Fruit fly (Drosophila melanogaster) whole organism, embryonic: Measurements from ENCODE around the gene Arl4.

Experiments used
- CG10654 ChIP-seq: fragments of 200-800 bp; sonication (Bioruptor generic); optimal IDR thresholded peaks from 2 replicates; lab custom pipeline; 2016; ENCODE audit warnings: missing biosample characterization, missing genetic modification characterization
- CG11398 ChIP-seq: fragments of 200-800 bp; sonication (Bioruptor generic); optimal IDR thresholded peaks from 2 replicates; lab custom pipeline; 2016; ENCODE audit warnings: missing biosample characterization, missing genetic modification characterization
- CG11723 ChIP-seq: fragments of 200-800 bp; sonication (Bioruptor generic); optimal IDR thresholded peaks from 2 replicates; lab custom pipeline; 2017; ENCODE audit warnings: missing biosample characterization, mild to moderate bottlenecking, missing genetic modification characterization
- CG14710 ChIP-seq: fragments of 200-800 bp; sonication (Bioruptor generic); optimal IDR thresholded peaks from 3 replicates; lab custom pipeline; 2019; ENCODE audit warnings: missing biosample characterization, mild to moderate bottlenecking, missing genetic modification characterization, moderate library complexity
- CG15696 ChIP-seq: fragments of 200-800 bp; sonication (Bioruptor generic); optimal IDR thresholded peaks from 2 replicates; lab custom pipeline; 2019; ENCODE audit warnings: missing biosample characterization, mild to moderate bottlenecking, missing genetic modification characterization, moderate library complexity
- CG1603 ChIP-seq: fragments of 200-800 bp; sonication (Bioruptor generic); optimal IDR thresholded peaks from 2 replicates; lab custom pipeline; 2019; ENCODE audit warnings: missing biosample characterization, mild to moderate bottlenecking, missing genetic modification characterization, moderate library complexity
- CG17359 ChIP-seq: fragments of 200-800 bp; sonication (Bioruptor generic); optimal IDR thresholded peaks from 3 replicates; lab custom pipeline; 2018; ENCODE audit warnings: missing biosample characterization, mild to moderate bottlenecking, missing genetic modification characterization, moderate library complexity
- CG17802 ChIP-seq: fragments of 200-800 bp; sonication (Bioruptor generic); optimal IDR thresholded peaks from 2 replicates; lab custom pipeline; 2018; ENCODE audit warnings: missing biosample characterization, mild to moderate bottlenecking, missing genetic modification characterization, moderate library complexity
- CG2199 ChIP-seq: fragments of 200-800 bp; sonication (Bioruptor generic); IDR thresholded peaks from 3 replicates; pipeline ENCODE4 v1.3.6; 2022; ENCODE audit warnings: missing biosample characterization, missing genetic modification characterization
- CG2678 ChIP-seq: fragments of 200-800 bp; sonication (Bioruptor generic); optimal IDR thresholded peaks from 3 replicates; lab custom pipeline; 2019; ENCODE audit warnings: missing biosample characterization, mild to moderate bottlenecking, missing genetic modification characterization, moderate library complexity
- CG30020 ChIP-seq: fragments of 200-800 bp; optimal IDR thresholded peaks from 2 replicates; lab custom pipeline; 2019; ENCODE audit warnings: missing biosample characterization, mild to moderate bottlenecking, missing genetic modification characterization, moderate library complexity
- CG3163 ChIP-seq: fragments of 200-800 bp; sonication (Bioruptor generic); optimal IDR thresholded peaks from 3 replicates; lab custom pipeline; 2016; ENCODE audit warnings: missing biosample characterization, missing genetic modification characterization
- CG8290 ChIP-seq, 3 experiments: fragments of 200-800 bp; sonication (Bioruptor generic); optimal IDR thresholded peaks; 2 replicates each; lab custom pipeline; 2016 to 2019; ENCODE audit warnings: missing biosample characterization in 3 of 3, missing genetic modification characterization in 3 of 3, mild to moderate bottlenecking in 2 of 3, moderate library complexity in 1 of 3
- D19A ChIP-seq: fragments of 200-800 bp; optimal IDR thresholded peaks from 3 replicates; lab custom pipeline; 2019; ENCODE audit warnings: missing biosample characterization, mild to moderate bottlenecking, missing genetic modification characterization, moderate library complexity
- Dfd ChIP-seq, 2 experiments: fragments of >200 bp; optimal IDR thresholded peaks; 2 replicates each; lab custom pipeline; 2017; ENCODE audit warnings: missing biosample characterization in 2 of 2, missing genetic modification characterization in 2 of 2
- HLHmδ ChIP-seq: fragments of 200-800 bp; sonication (Bioruptor generic); optimal IDR thresholded peaks from 2 replicates; lab custom pipeline; 2018; ENCODE audit warnings: missing biosample characterization, mild to moderate bottlenecking, missing genetic modification characterization, moderate library complexity
- Hr78 ChIP-seq, 2 experiments: fragments of 200-800 bp in 1 of 2; fragments of >200 bp in 1 of 2; sonication (Bioruptor generic) in 1 of 2; optimal IDR thresholded peaks; 2 replicates each; lab custom pipeline; 2017 to 2019; ENCODE audit warnings: missing biosample characterization in 2 of 2, missing genetic modification characterization in 2 of 2, mild to moderate bottlenecking in 1 of 2, moderate library complexity in 1 of 2
- MESR4 ChIP-seq: fragments of 200-800 bp; sonication (Bioruptor generic); optimal IDR thresholded peaks from 2 replicates; lab custom pipeline; 2018; ENCODE audit warnings: missing biosample characterization, mild to moderate bottlenecking, missing genetic modification characterization, moderate library complexity
- Med ChIP-seq: fragments of 200-800 bp; sonication (Bioruptor generic); peaks from one replicate; lab custom pipeline; 2016; ENCODE audit warnings: missing biosample characterization, missing genetic modification characterization, mild to moderate bottlenecking, inconsistent platforms, moderate library complexity
- NC2α ChIP-seq: fragments of 200-800 bp; sonication (Bioruptor generic); optimal IDR thresholded peaks from 2 replicates; lab custom pipeline; 2016; ENCODE audit warnings: missing biosample characterization, missing genetic modification characterization
- Nf-YA ChIP-seq: fragments of 200-800 bp; sonication (Bioruptor generic); IDR thresholded peaks from 2 replicates; pipeline ENCODE4 v1.3.6; 2022; ENCODE audit warnings: missing biosample characterization, missing genetic modification characterization
- Pdp1 ChIP-seq, 2 experiments: fragments of 200-800 bp; sonication (Bioruptor generic); optimal IDR thresholded peaks; 3 replicates each; lab custom pipeline; 2016; ENCODE audit warnings: missing biosample characterization in 2 of 2, missing genetic modification characterization in 2 of 2, mild to moderate bottlenecking in 1 of 2, moderate library complexity in 1 of 2
- Rfx ChIP-seq: fragments of 200-800 bp; sonication (Bioruptor generic); IDR thresholded peaks from 2 replicates; pipeline ENCODE4 v1.3.6; 2022; ENCODE audit warnings: missing biosample characterization, missing genetic modification characterization
- Trl ChIP-seq, 3 experiments: fragments of >200 bp in 2 of 3; fragments of 200-800 bp in 1 of 3; sonication (Bioruptor generic) in 1 of 3; optimal IDR thresholded peaks; 2 replicates in 1 of 3; 3 replicates in 2 of 3; lab custom pipeline; 2016 to 2017; ENCODE audit warnings: missing biosample characterization in 1 of 3, missing genetic modification characterization in 1 of 3
- bab2 ChIP-seq: fragments of 200-800 bp; sonication (Bioruptor generic); optimal IDR thresholded peaks from 2 replicates; lab custom pipeline; 2016; ENCODE audit warnings: missing biosample characterization, missing genetic modification characterization
- cato ChIP-seq: fragments of 200-800 bp; sonication (Bioruptor generic); optimal IDR thresholded peaks from 2 replicates; lab custom pipeline; 2016; ENCODE audit warnings: missing biosample characterization, missing genetic modification characterization, borderline replicate concordance
- caup ChIP-seq: fragments of 200-800 bp; sonication (Bioruptor generic); optimal IDR thresholded peaks from 3 replicates; lab custom pipeline; 2017; ENCODE audit warnings: missing biosample characterization, mild to moderate bottlenecking, missing genetic modification characterization, moderate library complexity; ENCODE audit not compliant: severe bottlenecking
- dmrt11E ChIP-seq: fragments of 200-800 bp; sonication (Bioruptor generic); optimal IDR thresholded peaks from 3 replicates; lab custom pipeline; 2018; ENCODE audit warnings: missing biosample characterization, mild to moderate bottlenecking, missing genetic modification characterization, moderate library complexity
- gsb ChIP-seq: fragments of 200-800 bp; sonication (Bioruptor generic); IDR thresholded peaks from 2 replicates; pipeline ENCODE4 v1.3.6; 2022; ENCODE audit warnings: missing biosample characterization, missing genetic modification characterization
- insv ChIP-seq, 2 experiments: fragments of 200-800 bp; sonication (Bioruptor generic); optimal IDR thresholded peaks; 3 replicates each; lab custom pipeline; 2016 to 2018; ENCODE audit warnings: missing biosample characterization in 2 of 2, missing genetic modification characterization in 2 of 2
- onecut ChIP-seq: fragments of 200-800 bp; sonication (Bioruptor generic); IDR thresholded peaks from 2 replicates; pipeline ENCODE4 v1.3.6; 2022; ENCODE audit warnings: missing biosample characterization, missing genetic modification characterization
- pfk ChIP-seq: fragments of 200-800 bp; sonication (Bioruptor generic); optimal IDR thresholded peaks from 2 replicates; lab custom pipeline; 2018; ENCODE audit warnings: missing biosample characterization, mild to moderate bottlenecking, missing genetic modification characterization, moderate library complexity
- row ChIP-seq: fragments of 200-800 bp; sonication (Bioruptor generic); IDR thresholded peaks from 3 replicates; pipeline ENCODE4 v1.3.6; 2022; ENCODE audit warnings: missing biosample characterization, missing genetic modification characterization
- sens ChIP-seq: fragments of 200-800 bp; sonication (Bioruptor generic); peaks from one replicate; lab custom pipeline; 2016; ENCODE audit warnings: missing biosample characterization, missing genetic modification characterization
- sisA ChIP-seq: fragments of 200-800 bp; sonication (Bioruptor generic); IDR thresholded peaks from 2 replicates; pipeline ENCODE4 v1.3.6; 2022; ENCODE audit warnings: missing biosample characterization, missing genetic modification characterization
- tio ChIP-seq: fragments of 200-800 bp; sonication (Bioruptor generic); optimal IDR thresholded peaks from 2 replicates; lab custom pipeline; 2017; ENCODE audit warnings: missing biosample characterization, missing genetic modification characterization, inconsistent platforms
- usp ChIP-seq: fragments of >200 bp; optimal IDR thresholded peaks from 2 replicates; lab custom pipeline; 2017; ENCODE audit warnings: missing biosample characterization, missing genetic modification characterization
- wek ChIP-seq: fragments of 200-800 bp; sonication (Bioruptor generic); optimal IDR thresholded peaks from 3 replicates; lab custom pipeline; 2018; ENCODE audit warnings: missing biosample characterization, mild to moderate bottlenecking, missing genetic modification characterization, moderate library complexity
- z ChIP-seq: fragments of 200-800 bp; sonication (Bioruptor generic); IDR thresholded peaks from 3 replicates; pipeline ENCODE4 v1.3.6; 2022; ENCODE audit warnings: missing biosample characterization, missing genetic modification characterization

The Arl4 gene

DNA sequence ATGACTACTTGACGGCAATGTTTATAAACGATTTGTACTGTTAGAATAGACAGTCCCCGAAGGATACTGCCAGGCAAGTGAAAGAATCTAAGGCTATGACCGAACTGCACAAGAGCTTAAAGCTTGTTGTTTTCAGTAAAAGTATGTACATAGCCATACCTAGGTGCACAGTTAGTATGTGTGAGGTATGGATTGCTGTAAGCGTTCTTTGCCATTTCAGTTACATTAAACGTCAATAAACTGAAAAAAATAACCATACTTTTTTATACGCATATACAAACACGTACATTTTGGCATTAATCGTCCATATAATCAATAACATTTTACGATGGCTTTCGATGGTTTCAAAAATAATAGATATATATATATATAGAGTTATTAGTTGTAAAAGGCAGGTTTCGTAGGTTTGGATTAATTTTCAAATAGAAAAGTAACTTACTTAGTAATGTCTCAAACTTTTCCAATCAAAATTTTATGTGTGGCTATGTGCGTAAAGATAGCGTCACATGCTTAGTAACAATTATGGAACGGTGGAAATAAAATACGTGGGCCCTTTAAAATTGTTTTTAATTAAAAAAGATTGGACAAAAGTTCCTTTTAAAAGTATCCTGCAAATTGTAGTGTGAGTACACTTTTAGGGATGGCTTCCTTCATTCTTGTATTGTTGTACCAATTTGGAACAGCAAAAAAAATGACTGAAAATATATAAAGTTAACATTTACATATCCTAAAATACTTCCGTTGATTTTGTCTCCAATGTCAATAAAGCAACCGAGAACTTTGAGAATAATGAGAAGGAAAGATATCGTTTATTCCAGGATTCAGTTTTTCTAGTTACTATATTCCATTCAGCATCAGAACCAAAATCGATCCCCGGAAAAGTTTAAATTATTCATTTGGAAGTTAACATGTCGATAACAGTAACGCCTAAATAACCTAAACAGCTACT, 14.5 kb upstream of the Arl4 start, which contains the start of gene Abcd1 (continued):
- TF ChIP-seq MESR4 (peak; percentile 86), CG2678 (tag; lab: Kevin White, UChicago) (no peak), CG8290 (GFP tag; optimal IDR thresholded peaks at IDR 0.05; lab: Kevin White, UChicago) (peak; percentile 52), CG8290 (tag; optimal IDR thresholded peaks at IDR 0.05; lab: Kevin White, UChicago) (no peak), CG1603 (tag; lab: Kevin White, UChicago) (peak; percentile 100), CG17802 (tag; lab: Kevin White, UChicago) (peak; percentile 97), dmrt11E (tag; lab: Kevin White, UChicago) (peak; percentile 10)

dm6 chr4:192540-192939, 13.4 kb upstream of the Arl4 start:
- TF ChIP-seq HLHmδ (GFP tag; lab: Kevin White, UChicago) (no peak), Nf-YA (GFP tag; lab: Robert Waterston, UW) (no peak), usp (GFP tag; lab: Kevin White, UChicago) (no peak), Dfd (GFP tag; optimal IDR thresholded peaks at IDR 0.05; lab: Kevin White, UChicago) (no peak), Med (peak; percentile 35), insv (GFP tag; optimal IDR thresholded peaks at IDR 0.05; lab: Kevin White, UChicago) (no peak), CG11398 (GFP tag; lab: Kevin White, UChicago) (no peak), CG30020 (peak; percentile 81), D19A (peak; percentile 70), CG10654 (GFP tag; lab: Kevin White, UChicago) (no peak), gsb (GFP tag; lab: Robert Waterston, UW) (no peak), row (GFP tag; lab: Robert Waterston, UW) (peak; percentile 11; the same call in 1 of the 3 replicates), CG1603 (tag; lab: Kevin White, UChicago) (peak; percentile 2)

- TF ChIP-seq CG2199 (GFP tag; lab: Robert Waterston, UW), result peak; percentile 79; the same call in 2 of the 3 replicates
- no peak for TF ChIP-seq NC2α (GFP tag; lab: Kevin White, UChicago)
- TF ChIP-seq Rfx (GFP tag; lab: Robert Waterston, UW), result no peak
- peak; percentile 28 to 37 for TF ChIP-seq Trl (optimal IDR thresholded peaks at IDR 0.05; lab: Kevin White, UChicago)
- TF ChIP-seq Trl (GFP tag; optimal IDR thresholded peaks at IDR 0.05; lab: Kevin White, UChicago), result no peak
- TF ChIP-seq CG11723 (GFP tag; lab: Kevin White, UChicago), result peak; percentile 10
Measured at dm6 chr4:183681-184080, 4.5 kb upstream of the Arl4 start.

DNA sequence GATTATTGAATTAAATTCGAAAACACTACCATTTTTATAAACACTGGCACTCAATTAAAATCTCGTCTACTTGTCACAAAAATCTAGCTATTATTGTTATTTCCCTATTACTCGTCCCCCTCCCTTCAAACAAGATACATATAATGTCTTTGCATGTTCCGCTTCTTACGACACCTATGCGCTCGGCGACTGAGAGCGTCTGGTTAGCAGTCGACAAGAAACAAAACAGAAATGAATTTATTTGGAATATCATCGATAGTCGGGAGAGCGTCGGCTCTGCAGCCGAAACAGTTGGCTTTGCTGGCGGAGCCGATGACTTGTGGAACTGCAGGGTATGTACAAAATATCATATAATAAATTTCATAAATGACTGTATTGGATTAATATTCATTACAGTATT, 2.5 kb upstream of the Arl4 start:
- TF ChIP-seq CG2199 (GFP tag; lab: Robert Waterston, UW) (peak; percentile 91), wek (GFP tag; lab: Kevin White, UChicago) (peak; percentile 32), Hr78 (GFP tag; optimal IDR thresholded peaks at IDR 0.05; lab: Kevin White, UChicago) (no peak), CG30020 (peak; percentile 88), caup (GFP tag; lab: Kevin White, UChicago) (peak; percentile 24), onecut (peak; percentile 5; the same call in 1 of the 2 replicates), sisA (GFP tag; lab: Robert Waterston, UW) (no peak), Med (peak; percentile 84), cato (GFP tag; lab: Kevin White, UChicago) (no peak), CG1603 (tag; lab: Kevin White, UChicago) (peak; percentile 73), CG15696 (tag; lab: Kevin White, UChicago) (no peak), CG14710 (tag; lab: Kevin White, UChicago) (no peak), z (GFP tag; lab: Robert Waterston, UW) (no peak), CG8290 (GFP tag; optimal IDR thresholded peaks at IDR 0.05; lab: Kevin White, UChicago) (peak; percentile 23), CG8290 (tag; optimal IDR thresholded peaks at IDR 0.05; lab: Kevin White, UChicago) (peak in 1 of 2 experiments; percentile 58), D19A (peak; percentile 24), row (GFP tag; lab: Robert Waterston, UW) (peak; percentile 38; the same call in 1 of the 3 replicates), MESR4 (peak; percentile 5), tio (GFP tag; lab: Kevin White, UChicago) (no peak), CG3163 (GFP tag; lab: Kevin White, UChicago) (no peak), CG17359 (tag; lab: Kevin White, UChicago) (peak; percentile 5), Pdp1 (GFP tag; optimal IDR thresholded peaks at IDR 0.05; lab: Kevin White, UChicago) (peak in 1 of 2 experiments; percentile 77), pfk (GFP tag; lab: Kevin White, UChicago) (peak; percentile 63), bab2 (no peak), CG11723 (GFP tag; lab: Kevin White, UChicago) (peak; percentile 85), sens (GFP tag; lab: Kevin White, UChicago) (peak; percentile 53)
